Worm (Caenorhabditis elegans): ENCODE measurements around the gene F40F8.5.
A peak's percentile ranks its signal among the peaks of the same experiment; 100 is the strongest.

F40F8.5 gene

DNA sequence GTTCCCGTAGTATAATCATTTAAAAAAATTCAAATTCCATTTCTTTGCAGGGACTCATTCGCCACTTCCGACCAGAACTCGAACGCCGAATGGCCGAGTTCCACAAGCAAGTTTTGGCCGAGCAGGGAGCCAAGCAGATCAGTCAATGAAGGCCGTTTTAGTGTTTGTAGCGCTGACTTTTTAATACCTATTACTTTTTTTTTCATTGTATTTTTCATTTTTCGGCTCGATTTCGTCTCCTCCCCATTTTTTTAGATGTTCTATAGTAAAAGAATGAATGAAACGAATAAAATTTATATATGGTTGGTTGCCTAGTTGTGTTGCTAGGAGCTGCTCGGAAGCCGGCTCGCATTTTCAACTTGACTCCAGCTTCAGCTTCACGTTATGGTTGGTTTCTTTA lies 34.9 kb downstream of the F40F8.5 start, which contains the start of gene C09H10.4:
C09H10.4 (plus strand) TSS at position 301 of the 400 bp plus-strand sequence.
- TF ChIP-seq B0310.2 (tag; optimal IDR thresholded peaks at IDR 0.05): no peak
- TF ChIP-seq sea-1 (GFP tag; conservative IDR thresholded peaks at IDR 0.05): no peak
- no peak for TF ChIP-seq hnd-1 (tag; optimal IDR thresholded peaks at IDR 0.05)
- TF ChIP-seq tbx-11 (GFP tag; IDR thresholded peaks at IDR 0.05): no peak
- TF ChIP-seq flt-1 (GFP tag; IDR thresholded peaks at IDR 0.05): no peak
- no peak for TF ChIP-seq F13C5.2 (tag; optimal IDR thresholded peaks at IDR 0.05)
- no peak for TF ChIP-seq scrt-1 (GFP tag; IDR thresholded peaks at IDR 0.05)
- TF ChIP-seq aly-1 (tag; optimal IDR thresholded peaks at IDR 0.05): no peak
- TF ChIP-seq ets-7 (tag; optimal IDR thresholded peaks at IDR 0.05): no peak
- no peak for TF ChIP-seq ceh-13 (GFP tag; optimal IDR thresholded peaks at IDR 0.05)
- TF ChIP-seq ama-1 (optimal IDR thresholded peaks at IDR 0.05): no peak
- TF ChIP-seq pes-1 (GFP tag; IDR thresholded peaks at IDR 0.05): no peak
- no peak for TF ChIP-seq hmbx-1 (tag; optimal IDR thresholded peaks at IDR 0.05)
- TF ChIP-seq tra-4 (tag; optimal IDR thresholded peaks at IDR 0.05): no peak
- TF ChIP-seq tbx-37 (GFP tag; conservative IDR thresholded peaks at IDR 0.05): no peak
- TF ChIP-seq ceh-36 (tag; optimal IDR thresholded peaks at IDR 0.05): no peak
- no peak for TF ChIP-seq hmg-4 (GFP tag; optimal IDR thresholded peaks at IDR 0.05)

ce11 chrII:11097154-11097887 lies 37.4 kb downstream of the F40F8.5 start, which contains the start of the genes rpl-36.A and nuo-1:
Gene rpl-36.A, minus strand, starts transcription at chrII:11097204.
Gene nuo-1, plus strand, starts transcription at chrII:11097837.
- TF ChIP-seq ceh-13 (GFP tag; optimal IDR thresholded peaks at IDR 0.05) (no peak), hmbx-1 (tag; optimal IDR thresholded peaks at IDR 0.05) (no peak), F13C5.2 (tag; optimal IDR thresholded peaks at IDR 0.05) (peak; percentile 23), ets-7 (tag; optimal IDR thresholded peaks at IDR 0.05) (no peak), B0310.2 (tag; optimal IDR thresholded peaks at IDR 0.05) (no peak), pes-1 (GFP tag; IDR thresholded peaks at IDR 0.05) (no peak), tbx-11 (GFP tag; IDR thresholded peaks at IDR 0.05) (no peak), tbx-37 (GFP tag; conservative IDR thresholded peaks at IDR 0.05) (0 out of 2 replicates have a peak, but pooled peaks have one; percentile 18), sea-1 (GFP tag; conservative IDR thresholded peaks at IDR 0.05) (no peak), ama-1 (optimal IDR thresholded peaks at IDR 0.05) (no peak), flt-1 (GFP tag; IDR thresholded peaks at IDR 0.05) (no peak)

DNA sequence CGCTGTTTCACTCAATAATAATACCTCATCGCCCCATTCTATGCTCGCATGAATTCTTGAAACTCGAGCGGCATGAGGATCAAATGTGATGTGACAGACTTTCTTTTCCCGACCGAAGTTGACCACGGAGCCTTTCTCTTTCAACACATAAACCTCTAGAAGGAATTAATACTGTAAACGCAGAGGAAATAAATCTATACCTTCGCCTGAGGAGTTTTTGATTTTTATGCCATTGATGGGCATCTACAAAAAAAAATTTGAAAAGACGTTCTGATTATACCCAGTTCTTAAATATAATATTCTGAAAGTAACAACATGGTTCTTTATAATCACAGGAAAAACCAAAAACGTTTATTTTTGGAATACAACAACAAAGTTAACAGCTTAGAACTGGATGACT lies 38.5 kb downstream of the F40F8.5 start, which contains the start of gene nbs-1:
nbs-1 (minus strand) TSS at position 246 of the 400 bp plus-strand sequence.
- TF ChIP-seq pes-1 (GFP tag; IDR thresholded peaks at IDR 0.05) (no peak), B0310.2 (tag; optimal IDR thresholded peaks at IDR 0.05) (no peak), tbx-11 (GFP tag; IDR thresholded peaks at IDR 0.05) (no peak), ceh-13 (GFP tag; optimal IDR thresholded peaks at IDR 0.05) (no peak), hmbx-1 (tag; optimal IDR thresholded peaks at IDR 0.05) (no peak), hnd-1 (tag; optimal IDR thresholded peaks at IDR 0.05) (no peak), tra-4 (tag; optimal IDR thresholded peaks at IDR 0.05) (no peak)

DNA sequence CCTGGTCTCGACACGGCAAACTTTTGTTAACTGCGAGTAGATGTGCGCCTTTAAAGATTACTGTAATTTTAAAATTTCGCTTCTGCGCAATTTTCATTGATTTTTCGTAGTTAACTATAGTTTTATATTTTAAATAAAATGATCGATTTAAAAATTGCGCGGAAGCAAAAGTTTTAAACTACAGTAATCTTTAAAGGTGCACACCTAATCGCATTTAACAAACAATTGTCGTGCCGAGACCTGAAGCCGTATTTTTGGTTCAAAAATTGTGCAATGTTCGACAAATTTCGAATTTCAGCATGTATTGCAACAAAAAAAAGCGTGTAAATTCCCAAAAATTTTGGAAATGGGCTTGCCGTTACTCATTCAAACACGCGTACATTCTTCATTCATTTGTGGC lies 40.3 kb downstream of the F40F8.5 start:
- TF ChIP-seq tra-4 (tag; optimal IDR thresholded peaks at IDR 0.05): no peak
- no peak for TF ChIP-seq F13C5.2 (tag; optimal IDR thresholded peaks at IDR 0.05)
- no peak for TF ChIP-seq aly-1 (tag; optimal IDR thresholded peaks at IDR 0.05)
- TF ChIP-seq ceh-36 (tag; optimal IDR thresholded peaks at IDR 0.05): no peak
- TF ChIP-seq hmbx-1 (tag; optimal IDR thresholded peaks at IDR 0.05): no peak
- no peak for TF ChIP-seq B0310.2 (tag; optimal IDR thresholded peaks at IDR 0.05)
- TF ChIP-seq tbx-37 (GFP tag; conservative IDR thresholded peaks at IDR 0.05): no peak
- TF ChIP-seq tbx-11 (GFP tag; IDR thresholded peaks at IDR 0.05): no peak
- no peak for TF ChIP-seq scrt-1 (GFP tag; IDR thresholded peaks at IDR 0.05)
- TF ChIP-seq pes-1 (GFP tag; IDR thresholded peaks at IDR 0.05): no peak
- no peak for TF ChIP-seq flt-1 (GFP tag; IDR thresholded peaks at IDR 0.05)

ce11 chrII:11092413-11092812 lies 42.3 kb downstream of the F40F8.5 start, which contains the start of gene rpl-42:
Gene rpl-42, plus strand, starts transcription at chrII:11092713.
- no peak for TF ChIP-seq tbx-37 (GFP tag; conservative IDR thresholded peaks at IDR 0.05)
- no peak for TF ChIP-seq hmbx-1 (tag; optimal IDR thresholded peaks at IDR 0.05)
- no peak for TF ChIP-seq tbx-11 (GFP tag; IDR thresholded peaks at IDR 0.05)
- TF ChIP-seq hmg-4 (GFP tag; optimal IDR thresholded peaks at IDR 0.05): no peak
- no peak for TF ChIP-seq scrt-1 (GFP tag; IDR thresholded peaks at IDR 0.05)
- no peak for TF ChIP-seq pes-1 (GFP tag; IDR thresholded peaks at IDR 0.05)
- no peak for TF ChIP-seq sea-1 (GFP tag; conservative IDR thresholded peaks at IDR 0.05)
- TF ChIP-seq aly-1 (tag; optimal IDR thresholded peaks at IDR 0.05): no peak
- TF ChIP-seq tra-4 (tag; optimal IDR thresholded peaks at IDR 0.05): no peak
- TF ChIP-seq ama-1 (optimal IDR thresholded peaks at IDR 0.05): no peak
- no peak for TF ChIP-seq flt-1 (GFP tag; IDR thresholded peaks at IDR 0.05)
- TF ChIP-seq ceh-36 (tag; optimal IDR thresholded peaks at IDR 0.05): no peak

- no peak for TF ChIP-seq ceh-13 (GFP tag; optimal IDR thresholded peaks at IDR 0.05)
- no peak for TF ChIP-seq sea-1 (GFP tag; conservative IDR thresholded peaks at IDR 0.05)
- TF ChIP-seq ceh-36 (tag; optimal IDR thresholded peaks at IDR 0.05): no peak
- TF ChIP-seq tra-4 (tag; optimal IDR thresholded peaks at IDR 0.05): no peak
These were observed 43.2 kb downstream of the F40F8.5 start for ce11 chrII:11091577-11091976.

DNA sequence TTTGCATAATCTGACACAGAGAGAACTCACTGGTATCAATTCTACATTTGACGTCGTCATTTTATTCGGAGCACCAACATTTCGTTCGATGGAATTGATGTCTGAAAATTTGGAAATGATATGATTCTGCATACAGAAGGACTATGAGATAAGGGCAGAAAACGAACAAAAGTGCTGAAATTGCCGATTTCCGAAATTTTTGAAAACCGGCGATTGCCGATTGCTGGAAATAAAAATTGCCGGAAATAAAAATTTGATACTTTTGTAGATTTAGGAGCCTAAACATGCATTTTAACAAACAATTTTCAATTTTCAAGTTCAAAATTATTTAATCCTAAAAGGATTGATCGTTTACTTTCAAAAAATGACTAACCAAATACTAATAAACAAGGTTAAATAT lies 45.4 kb downstream of the F40F8.5 start, which contains the start of gene unc-53:
unc-53 (minus strand) TSS at position 101 of the 400 bp plus-strand sequence.
- TF ChIP-seq aly-1 (tag; optimal IDR thresholded peaks at IDR 0.05): no peak
- no peak for TF ChIP-seq ama-1 (optimal IDR thresholded peaks at IDR 0.05)
- TF ChIP-seq flt-1 (GFP tag; IDR thresholded peaks at IDR 0.05): no peak
- no peak for TF ChIP-seq sea-1 (GFP tag; conservative IDR thresholded peaks at IDR 0.05)
- no peak for TF ChIP-seq F13C5.2 (tag; optimal IDR thresholded peaks at IDR 0.05)
- TF ChIP-seq pes-1 (GFP tag; IDR thresholded peaks at IDR 0.05): no peak
- TF ChIP-seq tbx-11 (GFP tag; IDR thresholded peaks at IDR 0.05): no peak
- TF ChIP-seq hmg-4 (GFP tag; optimal IDR thresholded peaks at IDR 0.05): no peak
- TF ChIP-seq ceh-36 (tag; optimal IDR thresholded peaks at IDR 0.05): no peak
- TF ChIP-seq tra-4 (tag; optimal IDR thresholded peaks at IDR 0.05): no peak
- no peak for TF ChIP-seq tbx-37 (GFP tag; conservative IDR thresholded peaks at IDR 0.05)
- no peak for TF ChIP-seq hmbx-1 (tag; optimal IDR thresholded peaks at IDR 0.05)
- no peak for TF ChIP-seq B0310.2 (tag; optimal IDR thresholded peaks at IDR 0.05)
- no peak for TF ChIP-seq ets-7 (tag; optimal IDR thresholded peaks at IDR 0.05)
- TF ChIP-seq scrt-1 (GFP tag; IDR thresholded peaks at IDR 0.05): no peak
- TF ChIP-seq hnd-1 (tag; optimal IDR thresholded peaks at IDR 0.05): no peak
- TF ChIP-seq ceh-13 (GFP tag; optimal IDR thresholded peaks at IDR 0.05): no peak
